Fruit fly (Drosophila melanogaster): ENCODE measurements around the gene CG5404.

The CG5404 gene

dm6 chr3R:15664321-15665172, 39.9 kb upstream of the CG5404 start (continued):
- TF ChIP-seq CG30403 (GFP tag; optimal IDR thresholded peaks at IDR 0.05) (peak; percentile 10), Dfd (GFP tag; optimal IDR thresholded peaks at IDR 0.05) (no peak), H15 (GFP tag; IDR thresholded peaks at IDR 0.05) (no peak), Nf-YA (GFP tag; IDR thresholded peaks at IDR 0.05) (no peak), CG11723 (GFP tag; optimal IDR thresholded peaks at IDR 0.05) (no peak), Lim3 (GFP tag; IDR thresholded peaks at IDR 0.05) (no peak), fd64A (GFP tag; optimal IDR thresholded peaks at IDR 0.05) (peak; percentile 86), CG7556 (GFP tag; optimal IDR thresholded peaks at IDR 0.05) (peak; percentile 26), D19A (tag; optimal IDR thresholded peaks at IDR 0.05) (peak; percentile 32), CG12769 (tag; optimal IDR thresholded peaks at IDR 0.05) (no peak), phol (tag; optimal IDR thresholded peaks at IDR 0.05) (peak; percentile 33), Dad (GFP tag; optimal IDR thresholded peaks at IDR 0.05) (no peak), CG18262 (tag; optimal IDR thresholded peaks at IDR 0.05) (peak; percentile 61), yki (optimal IDR thresholded peaks at IDR 0.05) (peak; percentile 88), CG13123 (GFP tag; optimal IDR thresholded peaks at IDR 0.05) (no peak), grau (tag; optimal IDR thresholded peaks at IDR 0.05) (peak; percentile 23), corto (GFP tag; optimal IDR thresholded peaks at IDR 0.05) (no peak), kay (GFP tag; optimal IDR thresholded peaks at IDR 0.05) (no peak), NfI (GFP tag; optimal IDR thresholded peaks at IDR 0.05) (no peak), Trl (optimal IDR thresholded peaks at IDR 0.05) (peak; percentile 93 to 99), Trl (GFP tag; optimal IDR thresholded peaks at IDR 0.05) (no peak), Jarid2 (GFP tag; optimal IDR thresholded peaks at IDR 0.05) (peak; percentile 10), CG10979 (tag; optimal IDR thresholded peaks at IDR 0.05) (peak; percentile 50), CG2202 (tag; optimal IDR thresholded peaks at IDR 0.05) (peak; percentile 23), Adf1 (GFP tag; IDR thresholded peaks at IDR 0.05) (no peak), ATbp (GFP tag; optimal IDR thresholded peaks at IDR 0.05) (peak; percentile 12), CG2712 (tag; optimal IDR thresholded peaks at IDR 0.05) (peak; percentile 63), Sox100B (GFP tag; optimal IDR thresholded peaks at IDR 0.05) (peak; percentile 15), gsb-n (tag; optimal IDR thresholded peaks at IDR 0.05) (peak; percentile 16), nmo (GFP tag; optimal IDR thresholded peaks at IDR 0.05) (peak; percentile 2), CG10321 (GFP tag; IDR thresholded peaks at IDR 0.05) (no peak), CG10543 (GFP tag; optimal IDR thresholded peaks at IDR 0.05) (no peak), chinmo (GFP tag; IDR thresholded peaks at IDR 0.05; ENCODE audit: partially characterized antibody) (peak; percentile 81; the same call in 1 of the 4 replicates), peb (GFP tag; IDR thresholded peaks at IDR 0.05) (no peak), so (GFP tag; IDR thresholded peaks at IDR 0.05) (no peak), CG17612 (GFP tag; IDR thresholded peaks at IDR 0.05) (no peak), CG17328 (GFP tag; IDR thresholded peaks at IDR 0.05) (0 out of 2 replicates have a peak, but pooled peaks have one; percentile 15), cwo (GFP tag; optimal IDR thresholded peaks at IDR 0.05) (no peak), CG7839 (tag; optimal IDR thresholded peaks at IDR 0.05) (peak; percentile 44), CG2889 (GFP tag; IDR thresholded peaks at IDR 0.05) (no peak), zf30C (GFP tag; optimal IDR thresholded peaks at IDR 0.05) (peak; percentile 37), CG6683 (GFP tag; optimal IDR thresholded peaks at IDR 0.05) (no peak), Gsc (GFP tag; IDR thresholded peaks at IDR 0.05) (no peak), HLH54F (GFP tag; optimal IDR thresholded peaks at IDR 0.05) (no peak), sqz (GFP tag; optimal IDR thresholded peaks at IDR 0.05) (peak; percentile 16), CG4707 (GFP tag; optimal IDR thresholded peaks at IDR 0.05) (no peak), CG17829 (tag; optimal IDR thresholded peaks at IDR 0.05) (peak; percentile 63), Blimp-1 (GFP tag; optimal IDR thresholded peaks at IDR 0.05) (peak; percentile 49), CG8388 (GFP tag; optimal IDR thresholded peaks at IDR 0.05) (peak; percentile 46)

Data from whole organism, embryonic.